Worm (Caenorhabditis elegans) whole organism, young adult: ENCODE data around the gene clec-59.

Experiments used
- F10E7.11 ChIP-seq: sonication (generic microtip); optimal IDR thresholded peaks from 2 replicates; lab custom pipeline; 2017; ENCODE audit warnings: mild to moderate bottlenecking, missing genetic modification characterization, moderate library complexity, missing compliant biosample characterization
- F22D6.2 ChIP-seq: sonication (generic microtip); optimal IDR thresholded peaks from 2 replicates; lab custom pipeline; 2016; ENCODE audit warnings: mild to moderate bottlenecking, missing genetic modification characterization, missing compliant biosample characterization
- F49E8.2 ChIP-seq: sonication (generic microtip); optimal IDR thresholded peaks from 3 replicates; lab custom pipeline; 2017; ENCODE audit warnings: missing genetic modification characterization, mild to moderate bottlenecking, missing compliant biosample characterization, antibody characterized with exemption, moderate library complexity; ENCODE audit not compliant: insufficient read depth
- F55B11.4 ChIP-seq: sonication (generic microtip); optimal IDR thresholded peaks from 2 replicates; lab custom pipeline; 2016; ENCODE audit warnings: missing compliant biosample characterization, missing genetic modification characterization, borderline replicate concordance; ENCODE audit not compliant: insufficient read depth
- K12H6.12 ChIP-seq: fragments of 200-800 bp; sonication (Bioruptor generic); optimal IDR thresholded peaks from 2 replicates; lab custom pipeline; 2018; ENCODE audit warnings: mild to moderate bottlenecking, missing genetic modification characterization, missing compliant biosample characterization
- Y53G8AR.9 ChIP-seq: fragments of 200-800 bp; sonication (Bioruptor generic); conservative IDR thresholded peaks from 2 replicates; pipeline ENCODE4 v1.3.6; 2022; ENCODE audit warnings: missing genetic modification reagents, missing genetic modification characterization, missing compliant biosample characterization
- Y95B8A.8 ChIP-seq: fragments of 200-800 bp; sonication (Bioruptor generic); IDR thresholded peaks from 2 replicates; pipeline ENCODE4 v1.3.6; 2022; ENCODE audit warnings: missing genetic modification reagents, missing genetic modification characterization, missing compliant biosample characterization
- ZK185.1 ChIP-seq: sonication (generic microtip); optimal IDR thresholded peaks from 2 replicates; lab custom pipeline; 2016; ENCODE audit warnings: mild to moderate bottlenecking, missing genetic modification characterization, missing compliant biosample characterization; ENCODE audit not compliant: poor library complexity, severe bottlenecking
- bed-2 ChIP-seq: fragments of 200-800 bp; sonication (Bioruptor generic); IDR thresholded peaks from 2 replicates; pipeline ENCODE4 v1.3.6; 2022; ENCODE audit warnings: missing genetic modification reagents, missing genetic modification characterization, missing compliant biosample characterization
- cebp-1 ChIP-seq, 2 experiments: fragments of 200-800 bp in 1 of 2; sonication (Bioruptor generic) in 1 of 2; sonication (generic microtip) in 1 of 2; IDR thresholded peaks in 1 of 2; optimal IDR thresholded peaks in 1 of 2; 2 replicates each; pipeline versions ENCODE4 v1.3.6 to Lab custom; 2017 to 2022; ENCODE audit warnings: missing compliant biosample characterization in 2 of 2, missing genetic modification characterization in 2 of 2, mild to moderate bottlenecking in 1 of 2, missing genetic modification reagents in 1 of 2, moderate library complexity in 1 of 2
- cebp-2 ChIP-seq: fragments of 200-800 bp; sonication (Bioruptor generic); IDR thresholded peaks from 2 replicates; pipeline ENCODE4 v1.3.6; 2022; ENCODE audit warnings: missing genetic modification characterization, missing compliant biosample characterization
- ceh-100 ChIP-seq: fragments of 200-800 bp; sonication (Bioruptor generic); IDR thresholded peaks from 2 replicates; pipeline ENCODE4 v1.3.6; 2022; ENCODE audit warnings: missing genetic modification reagents, missing genetic modification characterization, missing compliant biosample characterization
- ceh-58 ChIP-seq: fragments of 200-800 bp; sonication (Bioruptor generic); IDR thresholded peaks from 2 replicates; pipeline ENCODE4 v1.3.6; 2022; ENCODE audit warnings: missing genetic modification characterization, missing compliant biosample characterization
- dpff-1 ChIP-seq: sonication (generic microtip); optimal IDR thresholded peaks from 2 replicates; lab custom pipeline; 2017; ENCODE audit warnings: mild to moderate bottlenecking, missing genetic modification characterization, missing compliant biosample characterization
- egl-44 ChIP-seq: fragments of 200-800 bp; sonication (Bioruptor generic); IDR thresholded peaks from 2 replicates; pipeline ENCODE4 v1.3.6; 2022; ENCODE audit warnings: missing genetic modification reagents, missing genetic modification characterization, missing compliant biosample characterization
- ekl-4 ChIP-seq: fragments of 200-800 bp; sonication (Bioruptor generic); IDR thresholded peaks from 2 replicates; pipeline ENCODE4 v1.3.6; 2022; ENCODE audit warnings: missing genetic modification reagents, missing genetic modification characterization, missing compliant biosample characterization
- him-1 ChIP-seq: sonication (generic microtip); optimal IDR thresholded peaks from 2 replicates; lab custom pipeline; 2016; ENCODE audit warnings: missing genotype, missing genetic modification reagents, missing genetic modification characterization, missing compliant biosample characterization
- hlh-12 ChIP-seq: sonication (generic microtip); optimal IDR thresholded peaks from 2 replicates; lab custom pipeline; 2016; ENCODE audit warnings: missing genetic modification characterization, missing compliant biosample characterization
- hmg-1.2 ChIP-seq: fragments of 200-800 bp; sonication (Bioruptor generic); IDR thresholded peaks from 2 replicates; pipeline ENCODE4 v1.3.6; 2022; ENCODE audit warnings: missing genetic modification reagents, missing genetic modification characterization, missing compliant biosample characterization
- let-526 ChIP-seq: fragments of 200-800 bp; sonication (Bioruptor generic); IDR thresholded peaks from 2 replicates; pipeline ENCODE4 v1.3.6; 2022; ENCODE audit warnings: missing genetic modification reagents, missing genetic modification characterization, missing compliant biosample characterization
- lin-26 ChIP-seq: fragments of 200-800 bp; sonication (Bioruptor generic); IDR thresholded peaks from 2 replicates; pipeline ENCODE4 v1.3.6; 2022; ENCODE audit warnings: missing genetic modification reagents, missing genetic modification characterization, missing compliant biosample characterization
- lsy-27 ChIP-seq: sonication (generic microtip); optimal IDR thresholded peaks from 2 replicates; lab custom pipeline; 2017; ENCODE audit warnings: missing genetic modification characterization, mild to moderate bottlenecking, missing compliant biosample characterization, antibody characterized with exemption, missing genotype, borderline replicate concordance; ENCODE audit not compliant: insufficient read depth
- madf-3 ChIP-seq: fragments of 200-800 bp; sonication (Bioruptor generic); IDR thresholded peaks from 2 replicates; pipeline ENCODE4 v1.3.6; 2022; ENCODE audit warnings: missing genetic modification reagents, missing genetic modification characterization, missing compliant biosample characterization
- nfya-2 ChIP-seq: fragments of 200-800 bp; sonication (Bioruptor generic); IDR thresholded peaks from 2 replicates; pipeline ENCODE4 v1.3.6; 2022; ENCODE audit warnings: missing genetic modification reagents, missing genetic modification characterization, missing compliant biosample characterization
- nfyb-1 ChIP-seq: fragments of 200-800 bp; sonication (Bioruptor generic); IDR thresholded peaks from 2 replicates; pipeline ENCODE4 v1.3.6; 2022; ENCODE audit warnings: missing genetic modification reagents, missing genetic modification characterization, missing compliant biosample characterization
- nhr-80 ChIP-seq: sonication (generic microtip); optimal IDR thresholded peaks from 2 replicates; lab custom pipeline; 2016; ENCODE audit warnings: missing genetic modification characterization, missing compliant biosample characterization
- nhr-90 ChIP-seq: sonication (generic microtip); optimal IDR thresholded peaks from 2 replicates; lab custom pipeline; 2016; ENCODE audit warnings: missing genotype, mild to moderate bottlenecking, missing genetic modification characterization, missing compliant biosample characterization
- pha-4 ChIP-seq: fragments of 150-350 bp; sonication (generic microtip); optimal IDR thresholded peaks from 2 replicates; lab custom pipeline; 2014; ENCODE audit warnings: missing biosample characterization, missing genetic modification reagents, missing genetic modification characterization
- rcor-1 ChIP-seq: fragments of 200-800 bp; sonication (Bioruptor generic); IDR thresholded peaks from 2 replicates; pipeline ENCODE4 v1.3.6; 2022; ENCODE audit warnings: missing genetic modification reagents, missing genetic modification characterization, missing compliant biosample characterization
- repo-1 ChIP-seq: sonication (generic microtip); optimal IDR thresholded peaks from 2 replicates; lab custom pipeline; 2017; ENCODE audit warnings: mild to moderate bottlenecking, missing genetic modification characterization, missing compliant biosample characterization
- snpc-1.3 ChIP-seq: sonication (generic microtip); optimal IDR thresholded peaks from 2 replicates; lab custom pipeline; 2017; ENCODE audit warnings: missing genetic modification characterization, mild to moderate bottlenecking, missing compliant biosample characterization, antibody characterized with exemption, moderate library complexity, missing genotype, missing genetic modification reagents; ENCODE audit not compliant: insufficient read depth
- sptf-2 ChIP-seq: fragments of 200-800 bp; sonication (Bioruptor generic); optimal IDR thresholded peaks from 2 replicates; lab custom pipeline; 2018; ENCODE audit warnings: mild to moderate bottlenecking, missing genetic modification characterization, missing compliant biosample characterization
- ztf-6 ChIP-seq: fragments of 200-800 bp; sonication (Bioruptor generic); IDR thresholded peaks from 2 replicates; pipeline ENCODE4 v1.3.6; 2022; ENCODE audit warnings: missing genetic modification reagents, missing genetic modification characterization, missing compliant biosample characterization

Gene clec-59

ce11 chrII:10476039-10476438 lies 3.2 kb downstream of the clec-59 start, which contains the start of gene clec-58:
TSS of gene clec-58 (minus strand) at chrII:10476139.
- TF ChIP-seq lin-26 (GFP tag; lab: Robert Waterston, UW), result no peak
- no peak for TF ChIP-seq pha-4 (tag; lab: Kevin White, UChicago)
- TF ChIP-seq nhr-80, result no peak
- TF ChIP-seq ceh-58 (GFP tag; lab: Robert Waterston, UW), result no peak

- no peak for TF ChIP-seq ztf-6 (GFP tag; lab: Robert Waterston, UW)
- no peak for TF ChIP-seq let-526
- TF ChIP-seq repo-1, result no peak
- no peak for TF ChIP-seq cebp-1 (GFP tag; IDR thresholded peaks at IDR 0.05; lab: Robert Waterston, UW)
- no peak for TF ChIP-seq cebp-1 (tag; optimal IDR thresholded peaks at IDR 0.05; lab: Kevin White, UChicago)
- TF ChIP-seq hmg-1.2 (GFP tag; lab: Robert Waterston, UW), result no peak
- no peak for TF ChIP-seq Y95B8A.8
- no peak for TF ChIP-seq cebp-2 (GFP tag; lab: Robert Waterston, UW)
- TF ChIP-seq nfya-2 (GFP tag; lab: Robert Waterston, UW), result no peak
- TF ChIP-seq ceh-100 (GFP tag; lab: Robert Waterston, UW), result no peak
- TF ChIP-seq ZK185.1, result no peak
- TF ChIP-seq rcor-1 (GFP tag; lab: Robert Waterston, UW), result no peak
- no peak for TF ChIP-seq ceh-58 (GFP tag; lab: Robert Waterston, UW)
- no peak for TF ChIP-seq madf-3
- no peak for TF ChIP-seq hlh-12
- TF ChIP-seq, all 124 proteins: peak for 0
Measured at ce11 chrII:10471790-10472189, 7.5 kb downstream of the clec-59 start, which contains the start of gene ZK666.2. TSS of gene ZK666.2 (minus strand) at chrII:10471890.

ce11 chrII:10471247-10471646 lies 8.0 kb downstream of the clec-59 start, which contains the start of gene ZK666.1:
TSS of gene ZK666.1 (minus strand) at chrII:10471347.
- no peak for TF ChIP-seq bed-2
- TF ChIP-seq lin-26 (GFP tag; lab: Robert Waterston, UW), result no peak

- TF ChIP-seq nhr-80 (peak; percentile 61), snpc-1.3 (tag; lab: Kevin White, UChicago) (no peak), madf-3 (no peak)
Measured at ce11 chrII:10470159-10470558, 9.1 kb downstream of the clec-59 start, which contains the start of gene clec-143. TSS of gene clec-143 (minus strand) at chrII:10470297.

- TF ChIP-seq egl-44 (GFP tag; lab: Robert Waterston, UW) (no peak), K12H6.12 (tag; lab: Kevin White, UChicago) (no peak), dpff-1 (tag; lab: Kevin White, UChicago) (no peak), F55B11.4 (tag; lab: Kevin White, UChicago) (no peak), ekl-4 (GFP tag; lab: Robert Waterston, UW) (no peak), him-1 (no peak), nfyb-1 (GFP tag; lab: Robert Waterston, UW) (no peak), F22D6.2 (tag; lab: Kevin White, UChicago) (no peak), F49E8.2 (tag; lab: Kevin White, UChicago) (no peak), sptf-2 (no peak), let-526 (no peak), lsy-27 (tag; lab: Kevin White, UChicago) (no peak), F10E7.11 (tag; lab: Kevin White, UChicago) (no peak), Y53G8AR.9 (no peak), nhr-90 (no peak)
Measured at ce11 chrII:10466552-10466951, 12.7 kb downstream of the clec-59 start, which contains the start of gene tnc-2. TSS of gene tnc-2 (plus strand) at chrII:10466852.
